Worm (Caenorhabditis elegans) whole organism, early embryonic: ENCODE results near the gene F13C5.1.

Source experiments
- B0310.2 ChIP-seq: sonication (generic microtip); optimal IDR thresholded peaks from 2 replicates; lab custom pipeline; 2016; ENCODE audit warnings: mild to moderate bottlenecking, missing genetic modification characterization, missing compliant biosample characterization
- F13C5.2 ChIP-seq: sonication (generic microtip); optimal IDR thresholded peaks from 2 replicates; lab custom pipeline; 2017; ENCODE audit warnings: mild to moderate bottlenecking, missing genetic modification characterization, inconsistent platforms, missing compliant biosample characterization
- aly-1 ChIP-seq: sonication (generic microtip); optimal IDR thresholded peaks from 2 replicates; lab custom pipeline; 2016; ENCODE audit warnings: missing genetic modification characterization, missing compliant biosample characterization
- ama-1 ChIP-seq: fragments of 150-350 bp; optimal IDR thresholded peaks from 2 replicates; lab custom pipeline; 2014
- ceh-13 ChIP-seq: fragments of 200-800 bp; sonication (Bioruptor generic); optimal IDR thresholded peaks from 2 replicates; lab custom pipeline; 2018; ENCODE audit warnings: mild to moderate bottlenecking, missing genetic modification characterization, missing compliant biosample characterization
- ceh-36 ChIP-seq: sonication (generic microtip); optimal IDR thresholded peaks from 2 replicates; lab custom pipeline; 2016; ENCODE audit warnings: missing genetic modification characterization, inconsistent platforms, missing compliant biosample characterization
- ets-7 ChIP-seq: sonication (generic microtip); optimal IDR thresholded peaks from 2 replicates; lab custom pipeline; 2016; ENCODE audit warnings: missing genotype, missing genetic modification characterization, missing compliant biosample characterization
- flt-1 ChIP-seq: fragments of 200-800 bp; sonication (Bioruptor generic); IDR thresholded peaks from 2 replicates; pipeline ENCODE4 v1.3.6; 2022; ENCODE audit warnings: missing genetic modification characterization, missing compliant biosample characterization
- hmbx-1 ChIP-seq: sonication (generic microtip); optimal IDR thresholded peaks from 2 replicates; lab custom pipeline; 2016; ENCODE audit warnings: mild to moderate bottlenecking, missing genetic modification characterization, missing compliant biosample characterization
- hmg-4 ChIP-seq: fragments of 200-800 bp; sonication (Bioruptor generic); optimal IDR thresholded peaks from 2 replicates; lab custom pipeline; 2018; ENCODE audit warnings: mild to moderate bottlenecking, missing genetic modification characterization, missing compliant biosample characterization
- hnd-1 ChIP-seq: sonication (generic microtip); optimal IDR thresholded peaks from 2 replicates; lab custom pipeline; 2016; ENCODE audit warnings: missing genetic modification characterization, missing compliant biosample characterization
- pes-1 ChIP-seq: fragments of 200-800 bp; sonication (Bioruptor generic); IDR thresholded peaks from 2 replicates; pipeline ENCODE4 v1.3.6; 2022; ENCODE audit warnings: missing genetic modification reagents, missing genetic modification characterization, missing compliant biosample characterization
- scrt-1 ChIP-seq: fragments of 200-800 bp; sonication (Bioruptor generic); IDR thresholded peaks from 2 replicates; pipeline ENCODE4 v1.3.6; 2022; ENCODE audit warnings: missing genetic modification characterization, missing compliant biosample characterization
- sea-1 ChIP-seq: fragments of 200-800 bp; sonication (Bioruptor generic); conservative IDR thresholded peaks from 2 replicates; pipeline ENCODE4 v1.3.6; 2022; ENCODE audit warnings: missing genetic modification characterization, missing compliant biosample characterization
- tbx-11 ChIP-seq: fragments of 200-800 bp; sonication (Bioruptor generic); IDR thresholded peaks from 2 replicates; pipeline ENCODE4 v1.3.6; 2022; ENCODE audit warnings: missing genetic modification characterization, missing compliant biosample characterization
- tbx-37 ChIP-seq: fragments of 200-800 bp; sonication (Bioruptor generic); conservative IDR thresholded peaks from 2 replicates; pipeline ENCODE4 v1.3.6; 2022; ENCODE audit warnings: missing genetic modification reagents, missing genetic modification characterization, missing compliant biosample characterization
- tra-4 ChIP-seq: sonication (generic microtip); optimal IDR thresholded peaks from 2 replicates; lab custom pipeline; 2017; ENCODE audit warnings: missing genetic modification characterization, missing compliant biosample characterization

The F13C5.1 gene

DNA sequence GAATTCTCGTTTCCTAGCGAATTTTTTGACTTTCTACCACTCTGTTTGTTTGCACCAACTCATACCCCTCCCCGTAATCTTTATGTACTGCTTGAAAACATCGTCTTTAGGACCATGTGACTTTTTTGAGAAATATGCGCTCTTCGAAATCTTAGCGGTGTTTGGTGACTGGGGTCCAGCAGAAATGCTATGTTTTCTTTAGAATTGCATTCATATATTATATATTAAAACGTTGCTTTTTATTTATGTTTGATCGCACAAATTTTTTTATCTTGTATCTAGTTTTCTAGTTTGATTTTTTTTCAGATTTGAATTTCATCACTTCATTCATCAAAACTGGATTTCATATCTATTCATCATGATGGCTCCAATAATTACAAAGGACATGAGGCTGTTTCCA is at the start of gene F13C5.1:
F13C5.1 (plus strand) TSS at position 301 of the 400 bp plus-strand sequence.
- TF ChIP-seq tra-4 (tag; lab: Kevin White, UChicago), result no peak
- TF ChIP-seq hnd-1, result no peak
- TF ChIP-seq hmg-4, result no peak
- TF ChIP-seq ets-7 (tag; lab: Kevin White, UChicago), result no peak
- no peak for TF ChIP-seq B0310.2
- no peak for TF ChIP-seq aly-1 (tag; lab: Kevin White, UChicago)
- TF ChIP-seq tbx-37, result no peak
- TF ChIP-seq scrt-1 (GFP tag; lab: Robert Waterston, UW), result no peak
- no peak for TF ChIP-seq pes-1 (GFP tag; lab: Robert Waterston, UW)

DNA sequence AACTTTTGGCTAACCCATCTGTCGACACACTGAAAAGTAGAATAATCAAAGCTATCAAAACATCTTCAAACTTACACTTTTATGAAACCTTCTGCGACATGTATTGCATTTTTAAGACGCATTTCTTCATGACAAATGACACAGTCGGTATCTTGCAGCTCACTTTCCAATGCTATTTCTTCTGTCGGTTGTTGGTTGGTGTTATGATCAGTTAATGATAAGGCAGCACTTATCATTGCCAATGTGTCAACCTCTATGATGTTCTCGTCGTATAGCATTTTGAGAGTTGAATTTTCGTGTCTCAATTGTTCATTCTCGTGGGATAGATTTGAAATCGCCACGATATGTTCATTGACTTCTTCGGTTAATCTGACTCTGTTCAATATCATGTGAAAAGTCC is 48.5 kb upstream of the F13C5.1 start:
- no peak for TF ChIP-seq B0310.2
- no peak for TF ChIP-seq hmbx-1 (tag; lab: Kevin White, UChicago)
- no peak for TF ChIP-seq aly-1 (tag; lab: Kevin White, UChicago)

DNA sequence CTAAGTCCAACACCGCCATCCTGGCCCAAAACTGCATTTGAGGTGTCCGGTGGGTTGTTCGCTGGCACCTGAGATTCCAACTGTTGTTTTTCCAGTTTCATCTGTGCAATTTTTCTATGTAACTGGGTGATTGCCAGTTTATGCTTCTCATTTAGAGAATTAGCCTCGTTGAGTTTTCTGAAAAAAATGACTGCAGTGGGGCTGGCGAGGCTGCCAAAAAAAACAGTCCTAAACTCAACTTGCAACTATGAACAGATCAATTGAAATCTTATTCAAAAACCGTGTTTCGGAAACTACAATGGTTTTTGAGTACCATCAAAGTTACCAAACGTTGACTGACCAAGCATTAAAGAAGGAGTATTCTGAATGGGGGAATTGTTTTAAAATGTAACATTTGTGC is 48.1 kb upstream of the F13C5.1 start, which contains the start of gene F57C12.6:
F57C12.6 (minus strand) TSS at position 101 of the 400 bp plus-strand sequence.
- TF ChIP-seq tbx-37, result no peak

DNA sequence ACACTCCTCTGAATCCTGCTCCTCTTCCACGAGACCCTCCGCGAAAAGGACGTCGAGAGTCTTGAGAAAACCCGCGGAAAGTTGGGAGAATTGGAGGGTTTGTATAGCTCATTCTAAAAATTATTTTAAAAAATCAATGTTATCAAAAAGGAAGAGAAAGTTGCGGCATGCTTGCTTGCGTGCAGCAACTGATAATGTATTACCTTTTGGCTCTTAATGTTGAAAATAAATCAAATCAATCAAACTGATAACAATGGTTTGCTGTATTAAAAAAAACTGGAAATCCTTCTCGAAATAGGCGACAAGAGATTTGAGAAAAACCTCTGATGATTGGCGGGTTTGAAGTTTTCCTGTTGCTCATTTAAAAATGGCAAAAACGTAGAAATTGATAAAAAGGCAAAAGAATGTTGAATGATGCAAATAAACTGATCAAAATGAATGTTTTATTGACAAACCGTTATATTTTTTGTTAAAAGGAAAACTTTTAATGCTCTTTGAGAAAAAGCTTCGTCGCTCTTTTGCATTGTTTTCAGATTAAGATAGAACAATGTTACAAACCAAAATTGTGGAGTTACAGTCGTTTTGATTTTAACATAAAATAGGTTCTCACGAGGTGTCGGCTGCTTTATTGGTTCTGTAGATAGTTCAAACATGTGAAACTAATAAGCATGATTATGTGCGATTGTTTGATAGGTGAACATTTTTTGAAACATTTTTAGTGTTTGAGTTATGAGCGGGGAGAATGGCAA is 46.7 kb upstream of the F13C5.1 start:
- no peak for TF ChIP-seq F13C5.2 (tag; lab: Kevin White, UChicago)
- TF ChIP-seq sea-1 (GFP tag; lab: Robert Waterston, UW), result no peak
- no peak for TF ChIP-seq aly-1 (tag; lab: Kevin White, UChicago)
- no peak for TF ChIP-seq flt-1 (GFP tag; lab: Robert Waterston, UW)
- no peak for TF ChIP-seq ama-1 (lab: Kevin White, UChicago)
- no peak for TF ChIP-seq scrt-1 (GFP tag; lab: Robert Waterston, UW)
- no peak for TF ChIP-seq hmbx-1 (tag; lab: Kevin White, UChicago)
- TF ChIP-seq hnd-1, result no peak

DNA sequence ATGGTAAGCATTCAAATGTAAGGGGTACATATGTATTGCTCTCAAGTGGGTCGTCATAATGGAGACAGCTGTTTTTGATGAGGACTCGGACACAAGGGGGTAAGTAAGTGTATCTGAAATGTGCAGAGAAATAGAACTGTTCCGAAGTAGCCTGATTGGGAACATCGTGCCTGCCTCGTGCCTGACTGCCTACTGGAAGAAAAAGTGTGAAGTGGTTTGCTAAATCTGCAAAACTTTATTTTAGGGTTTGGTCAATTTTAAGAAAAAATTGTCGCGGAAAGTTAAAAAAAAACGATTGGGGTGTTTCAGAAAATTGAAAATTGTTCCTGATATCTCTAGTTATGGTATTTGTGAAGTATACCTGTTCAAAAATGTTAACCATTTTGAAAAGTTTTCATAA is 44.8 kb upstream of the F13C5.1 start, which contains the start of gene hlh-19:
hlh-19 (minus strand) TSS at position 101 of the 400 bp plus-strand sequence.
- TF ChIP-seq F13C5.2 (tag; lab: Kevin White, UChicago) (no peak), tbx-11 (GFP tag; lab: Robert Waterston, UW) (no peak)

DNA sequence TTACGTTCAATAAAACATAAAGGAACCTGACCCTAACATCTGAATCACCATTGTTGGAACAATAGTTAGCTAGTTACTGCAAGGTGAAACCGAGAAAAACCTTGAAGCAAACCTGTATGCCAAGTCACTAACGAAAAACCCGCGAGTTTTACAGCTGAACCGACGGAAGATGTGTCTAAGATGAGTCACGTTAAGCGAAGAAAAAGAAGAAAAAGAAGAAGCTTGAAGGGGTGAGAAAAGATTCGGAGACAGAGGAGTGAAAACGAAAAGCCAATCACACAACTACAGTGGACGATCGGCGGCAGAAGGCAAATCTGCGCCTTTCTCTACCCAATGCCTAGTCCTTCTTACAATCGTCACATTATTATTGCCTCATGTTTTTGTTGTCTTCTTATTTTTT is 44.1 kb upstream of the F13C5.1 start, which contains the start of gene nas-38:
nas-38 (plus strand) TSS at position 301 of the 400 bp plus-strand sequence.
- TF ChIP-seq scrt-1 (GFP tag; lab: Robert Waterston, UW) (no peak), hmg-4 (no peak), ama-1 (lab: Kevin White, UChicago) (no peak), F13C5.2 (tag; lab: Kevin White, UChicago) (no peak), tbx-11 (GFP tag; lab: Robert Waterston, UW) (no peak), sea-1 (GFP tag; lab: Robert Waterston, UW) (no peak), ets-7 (tag; lab: Kevin White, UChicago) (no peak)

DNA sequence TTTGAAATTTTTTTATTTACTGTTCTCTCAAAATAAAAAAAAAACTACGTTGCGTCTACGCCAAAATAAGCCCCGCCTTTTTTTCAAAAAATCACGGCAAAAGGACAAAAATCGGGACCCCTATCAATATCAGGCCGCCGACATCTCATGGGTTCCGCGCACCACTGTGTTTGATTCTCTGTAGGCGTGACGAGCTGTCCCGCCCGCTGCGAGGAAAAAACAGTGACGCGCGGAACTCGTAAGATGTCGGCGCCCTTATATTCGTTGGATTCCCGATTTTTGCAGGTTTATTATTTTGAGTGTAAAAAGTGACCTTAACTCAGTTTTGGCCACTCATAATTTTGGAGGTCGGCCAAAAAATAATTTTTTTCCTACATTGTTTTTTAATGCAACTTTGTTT is 30.6 kb upstream of the F13C5.1 start:
- no peak for TF ChIP-seq tbx-37
- TF ChIP-seq ceh-36 (tag; lab: Kevin White, UChicago), result no peak
- TF ChIP-seq aly-1 (tag; lab: Kevin White, UChicago), result no peak
- TF ChIP-seq ceh-13 (GFP tag; lab: Kevin White, UChicago), result no peak
- no peak for TF ChIP-seq ets-7 (tag; lab: Kevin White, UChicago)
- TF ChIP-seq hmbx-1 (tag; lab: Kevin White, UChicago), result no peak
- TF ChIP-seq pes-1 (GFP tag; lab: Robert Waterston, UW), result no peak
- no peak for TF ChIP-seq flt-1 (GFP tag; lab: Robert Waterston, UW)
- no peak for TF ChIP-seq tbx-11 (GFP tag; lab: Robert Waterston, UW)
- no peak for TF ChIP-seq F13C5.2 (tag; lab: Kevin White, UChicago)

DNA sequence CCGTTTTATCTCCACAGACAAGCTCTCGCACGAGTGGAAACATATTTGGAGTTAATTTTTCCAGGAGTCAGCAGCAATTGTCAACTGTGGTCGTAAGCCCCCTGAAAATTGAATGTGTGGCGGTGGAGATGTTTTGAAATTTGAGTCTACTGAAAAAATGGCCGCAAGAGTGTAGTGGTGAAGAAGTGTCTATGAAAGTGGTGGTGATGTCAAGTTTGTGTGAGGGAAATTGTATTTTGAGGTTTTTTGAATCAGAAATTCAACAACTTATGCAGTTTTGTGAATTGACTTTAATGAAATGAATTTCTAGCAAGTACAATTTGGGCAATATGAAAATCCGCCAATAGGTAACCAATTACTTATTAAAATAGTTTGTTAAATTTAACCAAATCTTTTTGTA is 29.4 kb upstream of the F13C5.1 start, which contains the start of gene mrp-2:
mrp-2 (minus strand) TSS at position 101 of the 400 bp plus-strand sequence.
- TF ChIP-seq B0310.2 (no peak), hnd-1 (no peak), F13C5.2 (tag; lab: Kevin White, UChicago) (no peak), pes-1 (GFP tag; lab: Robert Waterston, UW) (no peak), tbx-11 (GFP tag; lab: Robert Waterston, UW) (no peak), aly-1 (tag; lab: Kevin White, UChicago) (no peak), hmbx-1 (tag; lab: Kevin White, UChicago) (no peak), ceh-13 (GFP tag; lab: Kevin White, UChicago) (no peak), ceh-36 (tag; lab: Kevin White, UChicago) (no peak), tbx-37 (no peak), scrt-1 (GFP tag; lab: Robert Waterston, UW) (no peak), tra-4 (tag; lab: Kevin White, UChicago) (no peak), sea-1 (GFP tag; lab: Robert Waterston, UW) (no peak), ama-1 (lab: Kevin White, UChicago) (no peak), flt-1 (GFP tag; lab: Robert Waterston, UW) (no peak), ets-7 (tag; lab: Kevin White, UChicago) (no peak), hmg-4 (no peak)
